Worm (Caenorhabditis elegans) whole organism, young adult: ENCODE results near the gene sgca-1.

ENCODE experiments used
- B0035.1 ChIP-seq: sonication (generic microtip); optimal IDR thresholded peaks from 2 replicates; lab custom pipeline; 2016; ENCODE audit warnings: missing genetic modification characterization, mild to moderate bottlenecking, missing compliant biosample characterization, missing genotype, missing genetic modification reagents
- F39B2.1 ChIP-seq: fragments of 200-800 bp; sonication (Bioruptor generic); IDR thresholded peaks from 2 replicates; pipeline ENCODE4 v1.3.6; 2022; ENCODE audit warnings: missing genetic modification reagents, missing genetic modification characterization, missing compliant biosample characterization
- egrh-3 ChIP-seq: fragments of 200-800 bp; sonication (Bioruptor generic); IDR thresholded peaks from 2 replicates; pipeline ENCODE4 v1.3.6; 2022; ENCODE audit warnings: missing genetic modification reagents, missing genetic modification characterization, missing compliant biosample characterization
- lsl-1 ChIP-seq: fragments of 200-800 bp; sonication (Bioruptor generic); optimal IDR thresholded peaks from 2 replicates; lab custom pipeline; 2018; ENCODE audit warnings: mild to moderate bottlenecking, missing genetic modification characterization, moderate library complexity, missing compliant biosample characterization
- madf-8 ChIP-seq: fragments of 200-800 bp; sonication (Bioruptor generic); conservative IDR thresholded peaks from 2 replicates; pipeline ENCODE4 v1.3.6; 2022; ENCODE audit warnings: missing genetic modification reagents, missing genetic modification characterization, missing compliant biosample characterization
- mcd-1 ChIP-seq: fragments of 200-800 bp; sonication (Bioruptor generic); IDR thresholded peaks from 2 replicates; pipeline ENCODE4 v1.3.6; 2022; ENCODE audit warnings: missing genetic modification reagents, missing genetic modification characterization, missing compliant biosample characterization
- nfya-1 ChIP-seq: sonication (generic microtip); optimal IDR thresholded peaks from 2 replicates; lab custom pipeline; 2017; ENCODE audit warnings: antibody characterized with exemption, missing compliant biosample characterization, missing genetic modification characterization, borderline replicate concordance; ENCODE audit not compliant: insufficient read depth
- nfya-2 ChIP-seq: fragments of 200-800 bp; sonication (Bioruptor generic); IDR thresholded peaks from 2 replicates; pipeline ENCODE4 v1.3.6; 2022; ENCODE audit warnings: missing genetic modification reagents, missing genetic modification characterization, missing compliant biosample characterization
- sdz-38 ChIP-seq: sonication (generic microtip); optimal IDR thresholded peaks from 2 replicates; lab custom pipeline; 2016; ENCODE audit warnings: missing genotype, missing genetic modification characterization, missing compliant biosample characterization
- snpc-4 ChIP-seq, 5 experiments: fragments of 150-350 bp in 1 of 5; sonication (generic microtip) in 4 of 5; optimal IDR thresholded peaks; 2 replicates each; lab custom pipeline; 2014 to 2018; ENCODE audit warnings: missing genetic modification characterization in 5 of 5, missing biosample characterization in 3 of 5, antibody characterized with exemption in 2 of 5, mild to moderate bottlenecking in 2 of 5, missing compliant biosample characterization in 2 of 5, missing genotype in 2 of 5, moderate library complexity in 2 of 5, missing genetic modification reagents in 1 of 5
- ztf-22 ChIP-seq: fragments of 200-800 bp; sonication (Bioruptor generic); optimal IDR thresholded peaks from 2 replicates; lab custom pipeline; 2018; ENCODE audit warnings: mild to moderate bottlenecking, missing genetic modification characterization, moderate library complexity, missing compliant biosample characterization

- no peak for TF ChIP-seq B0035.1
- TF ChIP-seq ztf-22 (GFP tag; lab: Kevin White, UChicago), result no peak
- TF ChIP-seq snpc-4 (GFP tag; optimal IDR thresholded peaks at IDR 0.05; lab: Kevin White, UChicago), result no peak
- no peak for TF ChIP-seq snpc-4 (tag; optimal IDR thresholded peaks at IDR 0.05; lab: Kevin White, UChicago)
- no peak for TF ChIP-seq mcd-1
- TF ChIP-seq F39B2.1 (GFP tag; lab: Robert Waterston, UW), result no peak
- TF ChIP-seq sdz-38 (tag; lab: Kevin White, UChicago), result no peak
- TF ChIP-seq madf-8, result no peak
- no peak for TF ChIP-seq egrh-3 (GFP tag; lab: Robert Waterston, UW)
- no peak for TF ChIP-seq nfya-1 (tag; lab: Kevin White, UChicago)
- TF ChIP-seq lsl-1 (GFP tag; lab: Kevin White, UChicago), result no peak
- TF ChIP-seq nfya-2 (GFP tag; lab: Robert Waterston, UW), result no peak
Measured at ce11 chrX:6795843-6796521, 6.6 kb upstream of the sgca-1 start.
